Worm (Caenorhabditis elegans) whole organism, mixed stage, embryonic: ENCODE measurements around the gene marc-1.

Source experiments
- M03D4.4 ChIP-seq: sonication (generic microtip); optimal IDR thresholded peaks from 2 replicates; lab custom pipeline; 2017; ENCODE audit warnings: mild to moderate bottlenecking, missing genetic modification characterization, missing compliant biosample characterization
- bed-3 ChIP-seq: fragments of 200-800 bp; sonication (Bioruptor generic); optimal IDR thresholded peaks from 3 replicates; lab custom pipeline; 2018; ENCODE audit warnings: mild to moderate bottlenecking, missing genetic modification characterization, moderate library complexity, missing compliant biosample characterization
- blmp-1 ChIP-seq: fragments of 150-350 bp; optimal IDR thresholded peaks from 2 replicates; lab custom pipeline; 2014; ENCODE audit warnings: missing biosample characterization, missing genetic modification characterization
- ceh-43 ChIP-seq: fragments of 200-800 bp; sonication (Bioruptor generic); optimal IDR thresholded peaks from 2 replicates; lab custom pipeline; 2018; ENCODE audit warnings: mild to moderate bottlenecking, missing genetic modification characterization, moderate library complexity, missing compliant biosample characterization
- ceh-83 ChIP-seq: fragments of 200-800 bp; sonication (Bioruptor generic); optimal IDR thresholded peaks from 2 replicates; lab custom pipeline; 2018; ENCODE audit warnings: mild to moderate bottlenecking, missing genetic modification characterization, missing compliant biosample characterization
- ces-1 ChIP-seq: fragments of 150-350 bp; optimal IDR thresholded peaks from 2 replicates; lab custom pipeline; 2014; ENCODE audit warnings: missing biosample characterization, missing genetic modification reagents, missing genetic modification characterization
- cnd-1 ChIP-seq: fragments of 200-800 bp; sonication (Bioruptor generic); optimal IDR thresholded peaks from 2 replicates; lab custom pipeline; 2018; ENCODE audit warnings: mild to moderate bottlenecking, missing genetic modification characterization, missing compliant biosample characterization
- drap-1 ChIP-seq: fragments of 200-800 bp; sonication (Bioruptor generic); optimal IDR thresholded peaks from 3 replicates; lab custom pipeline; 2018; ENCODE audit warnings: mild to moderate bottlenecking, missing genetic modification characterization, missing compliant biosample characterization
- elt-1 ChIP-seq: sonication (generic microtip); optimal IDR thresholded peaks from 2 replicates; lab custom pipeline; 2017; ENCODE audit warnings: missing genetic modification characterization, mild to moderate bottlenecking, missing compliant biosample characterization, antibody characterized with exemption, moderate library complexity, borderline replicate concordance; ENCODE audit not compliant: insufficient read depth
- elt-3 ChIP-seq: fragments of 150-350 bp; optimal IDR thresholded peaks from 2 replicates; lab custom pipeline; 2014; ENCODE audit warnings: missing biosample characterization, missing genetic modification characterization
- flh-1 ChIP-seq: fragments of 200-800 bp; sonication (Bioruptor generic); optimal IDR thresholded peaks from 2 replicates; lab custom pipeline; 2018; ENCODE audit warnings: mild to moderate bottlenecking, missing genetic modification characterization, moderate library complexity, missing compliant biosample characterization
- lin-13 ChIP-seq: fragments of 150-350 bp; optimal IDR thresholded peaks from 2 replicates; lab custom pipeline; 2014; ENCODE audit warnings: missing biosample characterization, missing genetic modification characterization
- lsy-2 ChIP-seq: fragments of 150-350 bp; optimal IDR thresholded peaks from 2 replicates; lab custom pipeline; 2014; ENCODE audit warnings: missing biosample characterization, missing genetic modification characterization
- mab-5 ChIP-seq: fragments of 150-350 bp; optimal IDR thresholded peaks from 2 replicates; lab custom pipeline; 2014; ENCODE audit warnings: missing biosample characterization, missing genetic modification characterization
- mep-1 ChIP-seq: fragments of 150-350 bp; optimal IDR thresholded peaks from 2 replicates; lab custom pipeline; 2017; ENCODE audit warnings: missing biosample characterization, missing genetic modification reagents, missing genetic modification characterization, inconsistent platforms
- nhr-12 ChIP-seq: fragments of 150-350 bp; optimal IDR thresholded peaks from 2 replicates; lab custom pipeline; 2014; ENCODE audit warnings: missing biosample characterization, missing genetic modification characterization
- nhr-2 ChIP-seq: fragments of 150-350 bp; optimal IDR thresholded peaks from 2 replicates; lab custom pipeline; 2014; ENCODE audit warnings: missing biosample characterization, missing genetic modification characterization
- nhr-28 ChIP-seq: fragments of 150-350 bp; optimal IDR thresholded peaks from 2 replicates; lab custom pipeline; 2014; ENCODE audit warnings: missing biosample characterization, missing genetic modification characterization
- nhr-76 ChIP-seq: sonication (generic microtip); optimal IDR thresholded peaks from 2 replicates; lab custom pipeline; 2017; ENCODE audit warnings: missing biosample characterization, missing genetic modification characterization
- pha-4 ChIP-seq: fragments of 150-350 bp; optimal IDR thresholded peaks from 2 replicates; lab custom pipeline; 2018; ENCODE audit warnings: missing biosample characterization, missing genetic modification reagents, missing genetic modification characterization
- snpc-4 ChIP-seq: fragments of 150-350 bp; optimal IDR thresholded peaks from 2 replicates; lab custom pipeline; 2014; ENCODE audit warnings: missing biosample characterization, missing genetic modification characterization
- sptf-1 ChIP-seq: sonication (generic microtip); optimal IDR thresholded peaks from 2 replicates; lab custom pipeline; 2017; ENCODE audit warnings: mild to moderate bottlenecking, missing genetic modification characterization, moderate library complexity, missing compliant biosample characterization
- tbx-8 ChIP-seq: fragments of 200-800 bp; sonication (Bioruptor generic); optimal IDR thresholded peaks from 2 replicates; lab custom pipeline; 2018; ENCODE audit warnings: mild to moderate bottlenecking, missing genetic modification characterization, moderate library complexity, missing compliant biosample characterization
- unc-120 ChIP-seq: sonication (generic microtip); optimal IDR thresholded peaks from 2 replicates; lab custom pipeline; 2017; ENCODE audit warnings: missing genetic modification characterization, missing compliant biosample characterization; ENCODE audit not compliant: poor library complexity, severe bottlenecking
- unc-62 ChIP-seq: fragments of 150-350 bp; optimal IDR thresholded peaks from 2 replicates; lab custom pipeline; 2014; ENCODE audit warnings: missing biosample characterization, missing genetic modification reagents, missing genetic modification characterization
- zip-8 ChIP-seq: fragments of 150-350 bp; optimal IDR thresholded peaks from 2 replicates; lab custom pipeline; 2014; ENCODE audit warnings: missing biosample characterization, missing genetic modification characterization
- ztf-11 ChIP-seq: fragments of 150-350 bp; optimal IDR thresholded peaks from 2 replicates; lab custom pipeline; 2014; ENCODE audit warnings: missing biosample characterization, missing genetic modification characterization

marc-1 gene

ce11 chrV:9740858-9741257, 1.4 kb downstream of the marc-1 start, which contains the start of gene sta-2:
Gene sta-2 (plus strand): TSS chrV:9741206.
- TF ChIP-seq zip-8 (tag; lab: Kevin White, UChicago): no peak
- no peak for TF ChIP-seq drap-1
- no peak for TF ChIP-seq unc-120 (tag; lab: Kevin White, UChicago)
- TF ChIP-seq, all 35 proteins: peak for 0

ce11 chrV:9744934-9745333, 5.4 kb downstream of the marc-1 start, which contains the start of gene F58E6.13:
Gene F58E6.13 (plus strand): TSS chrV:9745234.
- TF ChIP-seq cnd-1 (tag; lab: Kevin White, UChicago) (no peak), ces-1 (GFP tag; lab: Kevin White, UChicago) (no peak), nhr-2 (tag; lab: Kevin White, UChicago) (no peak), bed-3 (GFP tag; lab: Kevin White, UChicago) (no peak), mab-5 (tag; lab: Kevin White, UChicago) (no peak), blmp-1 (tag; lab: Kevin White, UChicago) (no peak), lsy-2 (tag; lab: Kevin White, UChicago) (no peak), nhr-12 (no peak), mep-1 (tag; lab: Kevin White, UChicago) (no peak), zip-8 (tag; lab: Kevin White, UChicago) (no peak), pha-4 (no peak), drap-1 (no peak), elt-3 (tag; lab: Kevin White, UChicago) (no peak)

ce11 chrV:9750308-9750707, 10.8 kb downstream of the marc-1 start, which contains the start of gene F58E6.4:
Gene F58E6.4 (minus strand): TSS chrV:9750408.
- TF ChIP-seq flh-1 (GFP tag; lab: Kevin White, UChicago) (no peak), blmp-1 (tag; lab: Kevin White, UChicago) (no peak), unc-62 (GFP tag; lab: Kevin White, UChicago) (no peak), pha-4 (no peak), ztf-11 (tag; lab: Kevin White, UChicago) (no peak), ces-1 (GFP tag; lab: Kevin White, UChicago) (no peak), lin-13 (tag; lab: Kevin White, UChicago) (no peak), sptf-1 (tag; lab: Kevin White, UChicago) (no peak)

DNA sequence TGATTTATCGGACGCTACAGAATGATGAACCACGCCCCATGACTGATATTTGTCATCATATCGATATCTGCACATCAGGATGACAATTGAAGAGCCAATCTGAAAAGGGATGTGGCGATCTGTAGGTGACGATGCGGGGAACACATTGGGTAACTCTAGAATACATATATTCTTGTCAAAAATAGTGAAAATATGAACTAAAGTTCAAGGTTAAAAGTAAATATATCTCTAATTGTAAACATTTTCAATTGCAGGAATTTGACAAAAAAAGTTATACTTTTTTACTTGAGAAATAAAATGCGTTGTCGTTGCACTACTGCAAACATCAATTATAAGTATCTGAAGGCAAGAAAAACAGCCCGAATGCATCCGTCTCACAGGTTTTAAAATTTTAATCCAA, 13.4 kb downstream of the marc-1 start, which contains the start of gene F58E6.6:
F58E6.6 (minus strand) TSS at position 101 of the 400 bp plus-strand sequence.
- TF ChIP-seq nhr-12: no peak

DNA sequence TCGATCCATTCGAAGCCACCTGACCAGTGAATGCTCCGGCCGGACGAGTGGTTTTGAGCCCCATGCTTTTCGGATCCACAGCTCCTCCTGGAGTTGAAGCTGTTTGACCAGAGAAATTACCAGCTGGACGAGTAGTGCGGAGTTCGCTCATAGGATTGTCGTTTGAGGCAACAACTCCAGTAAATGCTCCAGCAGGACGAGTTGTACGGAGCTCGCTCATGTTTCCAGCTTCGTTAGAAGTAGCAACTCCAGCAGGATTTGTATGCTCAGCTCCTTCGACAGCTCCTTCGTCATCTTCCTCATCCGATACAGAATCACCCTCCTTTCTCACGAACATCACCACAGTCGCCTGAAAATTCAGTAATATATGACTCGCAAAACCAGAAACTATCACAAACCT, 14.1 kb downstream of the marc-1 start:
- TF ChIP-seq zip-8 (tag; lab: Kevin White, UChicago): no peak
- TF ChIP-seq nhr-76: no peak
- no peak for TF ChIP-seq lin-13 (tag; lab: Kevin White, UChicago)
- TF ChIP-seq mab-5 (tag; lab: Kevin White, UChicago): no peak
- TF ChIP-seq cnd-1 (tag; lab: Kevin White, UChicago): no peak
- no peak for TF ChIP-seq mep-1 (tag; lab: Kevin White, UChicago)

- TF ChIP-seq ceh-83 (no peak), mep-1 (tag; lab: Kevin White, UChicago) (no peak), nhr-28 (tag; lab: Kevin White, UChicago) (no peak), ceh-43 (no peak), snpc-4 (tag; lab: Kevin White, UChicago) (no peak), M03D4.4 (tag; lab: Kevin White, UChicago) (no peak), mab-5 (tag; lab: Kevin White, UChicago) (no peak), sptf-1 (tag; lab: Kevin White, UChicago) (no peak), ces-1 (GFP tag; lab: Kevin White, UChicago) (no peak), elt-3 (tag; lab: Kevin White, UChicago) (no peak), tbx-8 (GFP tag; lab: Kevin White, UChicago) (no peak), nhr-2 (tag; lab: Kevin White, UChicago) (no peak), ztf-11 (tag; lab: Kevin White, UChicago) (no peak), nhr-76 (no peak), nhr-12 (no peak), elt-1 (no peak)
These were observed 15.0 kb downstream of the marc-1 start, which contains the start of gene F58E6.5 for ce11 chrV:9754459-9754858. Gene F58E6.5 (minus strand): TSS chrV:9754559.
